Worm (Caenorhabditis elegans): ENCODE measurements around the gene Y27F2A.6.
"Not testable (repeated sequence)": the region's sequence is repeated elsewhere in the genome, so short reads cannot be mapped to it uniquely, and the experiment has no call there.

Gene Y27F2A.6

ce11 chrII:3213898-3214297, 30.7 kb upstream of the Y27F2A.6 start, which contains the start of gene ZC239.4:
Gene ZC239.4, plus strand, starts transcription at chrII:3214198.
- no peak for TF ChIP-seq ztf-29 (GFP tag; IDR thresholded peaks at IDR 0.05)
- no peak for TF ChIP-seq med-1 (GFP tag; optimal IDR thresholded peaks at IDR 0.05; ENCODE audit: insufficient read depth)
- no peak for TF ChIP-seq tab-1 (GFP tag; IDR thresholded peaks at IDR 0.05)
- TF ChIP-seq ref-1 (GFP tag; conservative IDR thresholded peaks at IDR 0.05), result no peak
- TF ChIP-seq klf-2 (GFP tag; conservative IDR thresholded peaks at IDR 0.05), result no peak

ce11 chrII:3210365-3210764, 27.2 kb upstream of the Y27F2A.6 start, which contains the start of gene ZC239.5:
Gene ZC239.5, plus strand, starts transcription at chrII:3210665.
- no peak for TF ChIP-seq ref-1 (GFP tag; conservative IDR thresholded peaks at IDR 0.05)
- no peak for TF ChIP-seq ztf-23 (GFP tag; IDR thresholded peaks at IDR 0.05)
- no peak for TF ChIP-seq tab-1 (GFP tag; IDR thresholded peaks at IDR 0.05)
- TF ChIP-seq flt-1 (GFP tag; IDR thresholded peaks at IDR 0.05), result no peak
- TF ChIP-seq ztf-29 (GFP tag; IDR thresholded peaks at IDR 0.05), result no peak
- TF ChIP-seq klf-2 (GFP tag; conservative IDR thresholded peaks at IDR 0.05), result no peak
- no peak for TF ChIP-seq cog-1 (tag; optimal IDR thresholded peaks at IDR 0.05)
- no peak for TF ChIP-seq med-1 (GFP tag; optimal IDR thresholded peaks at IDR 0.05; ENCODE audit: insufficient read depth)
- no peak for TF ChIP-seq T22C8.4 (GFP tag; IDR thresholded peaks at IDR 0.05)

ce11 chrII:3209251-3209650, 26.1 kb upstream of the Y27F2A.6 start, which contains the start of gene ZC239.6:
Gene ZC239.6, plus strand, starts transcription at chrII:3209631.
- TF ChIP-seq tab-1 (GFP tag; IDR thresholded peaks at IDR 0.05) (no peak), med-1 (GFP tag; optimal IDR thresholded peaks at IDR 0.05; ENCODE audit: insufficient read depth) (no peak), ztf-29 (GFP tag; IDR thresholded peaks at IDR 0.05) (no peak), T22C8.4 (GFP tag; IDR thresholded peaks at IDR 0.05) (no peak), ztf-23 (GFP tag; IDR thresholded peaks at IDR 0.05) (no peak), ref-1 (GFP tag; conservative IDR thresholded peaks at IDR 0.05) (no peak), flt-1 (GFP tag; IDR thresholded peaks at IDR 0.05) (no peak), klf-2 (GFP tag; conservative IDR thresholded peaks at IDR 0.05) (no peak), cog-1 (tag; optimal IDR thresholded peaks at IDR 0.05) (no peak)

ce11 chrII:3208679-3209078, 25.5 kb upstream of the Y27F2A.6 start, which contains the start of gene sdz-35:
Gene sdz-35, minus strand, starts transcription at chrII:3208779.
- TF ChIP-seq flt-1 (GFP tag; IDR thresholded peaks at IDR 0.05), result no peak
- TF ChIP-seq tab-1 (GFP tag; IDR thresholded peaks at IDR 0.05), result no peak
- TF ChIP-seq ref-1 (GFP tag; conservative IDR thresholded peaks at IDR 0.05), result no peak
- TF ChIP-seq T22C8.4 (GFP tag; IDR thresholded peaks at IDR 0.05), result no peak
- no peak for TF ChIP-seq med-1 (GFP tag; optimal IDR thresholded peaks at IDR 0.05; ENCODE audit: insufficient read depth)
- no peak for TF ChIP-seq ztf-29 (GFP tag; IDR thresholded peaks at IDR 0.05)
- TF ChIP-seq ztf-23 (GFP tag; IDR thresholded peaks at IDR 0.05), result no peak
- TF ChIP-seq cog-1 (tag; optimal IDR thresholded peaks at IDR 0.05), result no peak
- no peak for TF ChIP-seq klf-2 (GFP tag; conservative IDR thresholded peaks at IDR 0.05)

ce11 chrII:3206423-3206989, 23.3 kb upstream of the Y27F2A.6 start, which contains the start of the genes ZC239.20 and ZC239.21:
Gene ZC239.20, minus strand, starts transcription at chrII:3206523.
Gene ZC239.21, plus strand, starts transcription at chrII:3206939.
- TF ChIP-seq flt-1 (GFP tag; IDR thresholded peaks at IDR 0.05) (no peak), T22C8.4 (GFP tag; IDR thresholded peaks at IDR 0.05) (no peak), ref-1 (GFP tag; conservative IDR thresholded peaks at IDR 0.05) (no peak), tab-1 (GFP tag; IDR thresholded peaks at IDR 0.05) (no peak)

ce11 chrII:3203415-3203814, 20.2 kb upstream of the Y27F2A.6 start, which contains the start of gene sri-50:
Gene sri-50, plus strand, starts transcription at chrII:3203715.
- TF ChIP-seq T22C8.4 (GFP tag; IDR thresholded peaks at IDR 0.05) (no peak), ztf-23 (GFP tag; IDR thresholded peaks at IDR 0.05) (no peak), ref-1 (GFP tag; conservative IDR thresholded peaks at IDR 0.05) (no peak), tab-1 (GFP tag; IDR thresholded peaks at IDR 0.05) (no peak), flt-1 (GFP tag; IDR thresholded peaks at IDR 0.05) (no peak), cog-1 (tag; optimal IDR thresholded peaks at IDR 0.05) (no peak), ztf-29 (GFP tag; IDR thresholded peaks at IDR 0.05) (no peak), med-1 (GFP tag; optimal IDR thresholded peaks at IDR 0.05; ENCODE audit: insufficient read depth) (no peak), klf-2 (GFP tag; conservative IDR thresholded peaks at IDR 0.05) (no peak)

ce11 chrII:3202519-3202918, 19.3 kb upstream of the Y27F2A.6 start, which contains the start of gene sri-53:
Gene sri-53, minus strand, starts transcription at chrII:3202619.
- TF ChIP-seq cog-1 (tag; optimal IDR thresholded peaks at IDR 0.05) (no peak), ztf-23 (GFP tag; IDR thresholded peaks at IDR 0.05) (no peak), ref-1 (GFP tag; conservative IDR thresholded peaks at IDR 0.05) (no peak), med-1 (GFP tag; optimal IDR thresholded peaks at IDR 0.05; ENCODE audit: insufficient read depth) (no peak), T22C8.4 (GFP tag; IDR thresholded peaks at IDR 0.05) (no peak), klf-2 (GFP tag; conservative IDR thresholded peaks at IDR 0.05) (no peak), flt-1 (GFP tag; IDR thresholded peaks at IDR 0.05) (no peak), tab-1 (GFP tag; IDR thresholded peaks at IDR 0.05) (no peak), ztf-29 (GFP tag; IDR thresholded peaks at IDR 0.05) (no peak)

- TF ChIP-seq T22C8.4 (GFP tag; IDR thresholded peaks at IDR 0.05); flt-1 (GFP tag; IDR thresholded peaks at IDR 0.05); cog-1 (tag; optimal IDR thresholded peaks at IDR 0.05): not testable (repeated sequence)
Measured at ce11 chrII:3201242-3201641, 18.0 kb upstream of the Y27F2A.6 start, which contains the start of gene sri-48. Gene sri-48, minus strand, starts transcription at chrII:3201342.

- TF ChIP-seq flt-1 (GFP tag; IDR thresholded peaks at IDR 0.05) (no peak), klf-2 (GFP tag; conservative IDR thresholded peaks at IDR 0.05) (no peak), ref-1 (GFP tag; conservative IDR thresholded peaks at IDR 0.05) (no peak), tab-1 (GFP tag; IDR thresholded peaks at IDR 0.05) (no peak), med-1 (GFP tag; optimal IDR thresholded peaks at IDR 0.05; ENCODE audit: insufficient read depth) (no peak), cog-1 (tag; optimal IDR thresholded peaks at IDR 0.05) (no peak), ztf-23 (GFP tag; IDR thresholded peaks at IDR 0.05) (no peak), ztf-29 (GFP tag; IDR thresholded peaks at IDR 0.05) (no peak), T22C8.4 (GFP tag; IDR thresholded peaks at IDR 0.05) (no peak)
Measured at ce11 chrII:3198998-3199397, 15.8 kb upstream of the Y27F2A.6 start, which contains the start of gene sri-51. Gene sri-51, minus strand, starts transcription at chrII:3199098.

- TF ChIP-seq tab-1 (GFP tag; IDR thresholded peaks at IDR 0.05) (no peak), ztf-29 (GFP tag; IDR thresholded peaks at IDR 0.05) (no peak), cog-1 (tag; optimal IDR thresholded peaks at IDR 0.05) (no peak), med-1 (GFP tag; optimal IDR thresholded peaks at IDR 0.05; ENCODE audit: insufficient read depth) (no peak), ref-1 (GFP tag; conservative IDR thresholded peaks at IDR 0.05) (no peak), klf-2 (GFP tag; conservative IDR thresholded peaks at IDR 0.05) (no peak), T22C8.4 (GFP tag; IDR thresholded peaks at IDR 0.05) (no peak), ztf-23 (GFP tag; IDR thresholded peaks at IDR 0.05) (no peak), flt-1 (GFP tag; IDR thresholded peaks at IDR 0.05) (no peak)
Measured at ce11 chrII:3196966-3197365, 13.8 kb upstream of the Y27F2A.6 start, which contains the start of gene gcy-15. Gene gcy-15, minus strand, starts transcription at chrII:3197066.

All from whole organism, midembryonic.